Fruit fly (Drosophila melanogaster): ENCODE measurements around the gene sas.

dm6 chr3R:7223972-7224464, 61.4 kb downstream of the sas start, which contains the start of gene thw:
- TF ChIP-seq Myc (optimal IDR thresholded peaks at IDR 0.05): no peak
- no peak for TF ChIP-seq psq (optimal IDR thresholded peaks at IDR 0.05)
- no peak for TF ChIP-seq Sin3A (optimal IDR thresholded peaks at IDR 0.05)
- TF ChIP-seq ttk (optimal IDR thresholded peaks at IDR 0.05): no peak
- TF ChIP-seq insv (optimal IDR thresholded peaks at IDR 0.05): no peak
- TF ChIP-seq h (optimal IDR thresholded peaks at IDR 0.05): no peak

Measured in Kc167 (cell line).